Worm (Caenorhabditis elegans): ENCODE measurements around the gene irld-8.
"Not testable (repeated sequence)": the region's sequence is repeated elsewhere in the genome, so short reads cannot be mapped to it uniquely, and the experiment has no call there.

Gene irld-8

DNA sequence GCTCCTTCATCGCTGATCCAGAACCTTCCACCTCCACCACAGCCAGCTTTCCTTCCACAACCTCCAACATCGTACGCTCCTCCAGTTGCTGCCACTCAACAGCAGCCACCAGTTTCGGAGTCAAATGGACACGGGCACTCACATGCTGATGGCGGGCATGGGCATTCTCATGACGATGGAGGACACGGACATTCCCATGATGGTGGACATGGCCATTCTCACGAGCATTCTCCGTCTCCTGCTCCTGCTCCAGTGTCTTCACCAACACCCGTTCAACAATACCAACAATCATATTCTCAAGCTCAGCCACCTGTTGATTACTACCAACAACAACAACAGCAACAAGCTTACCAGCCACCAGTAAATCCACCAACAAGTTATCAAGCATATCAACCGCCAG lies 1.0 kb upstream of the irld-8 start:
- TF ChIP-seq hrde-1 (tag; optimal IDR thresholded peaks at IDR 0.05; ENCODE audit: borderline replicate concordance): no peak
- no peak for TF ChIP-seq ZK185.1 (tag; optimal IDR thresholded peaks at IDR 0.05; ENCODE audit: poor library complexity, severe bottlenecking)
- TF ChIP-seq egrh-3 (GFP tag; IDR thresholded peaks at IDR 0.05): 0 out of 2 replicates have a peak, but pooled peaks have one; percentile 13

- TF ChIP-seq efl-1 (GFP tag; optimal IDR thresholded peaks at IDR 0.05) (no peak), sdz-38 (tag; optimal IDR thresholded peaks at IDR 0.05) (no peak), die-1 (tag; optimal IDR thresholded peaks at IDR 0.05) (no peak), lir-1 (GFP tag; conservative IDR thresholded peaks at IDR 0.05) (no peak), nhr-80 (tag; optimal IDR thresholded peaks at IDR 0.05) (no peak), unc-130 (GFP tag; optimal IDR thresholded peaks at IDR 0.05) (no peak), ceh-79 (tag; optimal IDR thresholded peaks at IDR 0.05) (no peak), B0261.1 (tag; optimal IDR thresholded peaks at IDR 0.05) (no peak), ztf-28 (GFP tag; IDR thresholded peaks at IDR 0.05) (no peak), nfya-1 (tag; optimal IDR thresholded peaks at IDR 0.05; ENCODE audit: borderline replicate concordance, insufficient read depth) (no peak), F39B2.1 (GFP tag; IDR thresholded peaks at IDR 0.05) (no peak)
Observed at ce11 chrIV:8118790-8119189, 3.2 kb downstream of the irld-8 start, which contains the start of gene F42G8.8. Gene F42G8.8, plus strand, starts transcription at chrIV:8119090.

ce11 chrIV:8122349-8122748 lies 6.8 kb downstream of the irld-8 start, which contains the start of gene erp-44.3:
Gene erp-44.3, plus strand, starts transcription at chrIV:8122649.
- not testable (repeated sequence) for TF ChIP-seq D2030.7 (GFP tag; IDR thresholded peaks at IDR 0.05); ceh-40 (GFP tag; IDR thresholded peaks at IDR 0.05); T26A5.8 (tag; optimal IDR thresholded peaks at IDR 0.05)

DNA sequence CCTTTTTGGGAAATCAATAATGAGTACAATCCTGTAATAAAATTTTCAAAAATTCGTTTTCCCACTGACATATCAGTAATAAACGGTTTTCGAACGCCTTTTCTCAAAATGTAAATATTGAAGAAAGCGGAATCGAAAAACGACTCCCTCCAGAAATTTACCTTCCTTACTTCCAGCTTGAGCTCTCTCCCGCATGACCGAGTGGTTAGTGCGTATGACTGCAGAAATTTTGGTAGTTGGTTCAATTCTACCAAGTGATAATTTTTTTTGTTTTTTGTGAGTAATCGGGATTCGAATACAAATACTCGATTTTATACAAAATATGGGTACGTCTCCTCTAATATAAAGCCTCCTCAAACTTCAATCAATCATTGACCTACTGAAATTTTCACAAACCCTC lies 8.0 kb downstream of the irld-8 start:
- TF ChIP-seq rpc-1 (optimal IDR thresholded peaks at IDR 0.05): not testable (repeated sequence)
- TF ChIP-seq rpc-1 (tag; optimal IDR thresholded peaks at IDR 0.05): peak; percentile 27
- TF ChIP-seq hmg-1.2 (GFP tag; IDR thresholded peaks at IDR 0.05): peak; percentile 50
- peak; percentile 65; the same call in 1 of the 2 replicates for TF ChIP-seq lin-26 (GFP tag; IDR thresholded peaks at IDR 0.05)
- peak; percentile 46 for TF ChIP-seq B0261.1 (tag; optimal IDR thresholded peaks at IDR 0.05)
- peak; percentile 79 for TF ChIP-seq tbp1 (GFP tag; optimal IDR thresholded peaks at IDR 0.05)

DNA sequence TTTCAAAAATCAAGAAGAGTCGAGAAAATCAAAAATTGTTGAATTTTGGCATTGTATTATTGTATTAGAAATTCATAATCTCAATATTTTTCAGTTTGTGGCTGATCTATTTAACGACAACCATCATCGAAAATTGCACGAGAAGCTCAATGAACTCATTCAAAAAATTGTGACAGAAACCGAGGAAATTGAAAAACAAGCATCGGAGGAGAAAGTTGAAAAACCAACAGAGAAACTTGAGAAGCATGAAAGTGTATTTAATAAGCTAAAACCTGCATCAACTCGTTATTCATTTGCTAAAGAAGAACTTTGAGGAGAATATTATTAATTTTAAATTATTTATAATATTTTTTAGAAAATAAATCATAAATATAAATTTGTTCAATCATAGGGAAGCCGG lies 11.3 kb downstream of the irld-8 start, which contains the start of gene ceph-41:
ceph-41 (plus strand) TSS at position 301 of the 400 bp plus-strand sequence.
- TF ChIP-seq tbx-9 (tag; optimal IDR thresholded peaks at IDR 0.05; ENCODE audit: borderline replicate concordance) (no peak), unc-130 (GFP tag; optimal IDR thresholded peaks at IDR 0.05) (no peak), lin-54 (GFP tag; optimal IDR thresholded peaks at IDR 0.05) (no peak), snpc-1.3 (tag; optimal IDR thresholded peaks at IDR 0.05; ENCODE audit: insufficient read depth) (no peak), Y95B8A.8 (GFP tag; IDR thresholded peaks at IDR 0.05) (no peak), F57A8.1 (GFP tag; optimal IDR thresholded peaks at IDR 0.05) (no peak), nhr-120 (GFP tag; IDR thresholded peaks at IDR 0.05) (no peak), cebp-2 (GFP tag; IDR thresholded peaks at IDR 0.05) (no peak), hlh-12 (tag; optimal IDR thresholded peaks at IDR 0.05) (no peak), rec-8 (tag; optimal IDR thresholded peaks at IDR 0.05) (no peak)

DNA sequence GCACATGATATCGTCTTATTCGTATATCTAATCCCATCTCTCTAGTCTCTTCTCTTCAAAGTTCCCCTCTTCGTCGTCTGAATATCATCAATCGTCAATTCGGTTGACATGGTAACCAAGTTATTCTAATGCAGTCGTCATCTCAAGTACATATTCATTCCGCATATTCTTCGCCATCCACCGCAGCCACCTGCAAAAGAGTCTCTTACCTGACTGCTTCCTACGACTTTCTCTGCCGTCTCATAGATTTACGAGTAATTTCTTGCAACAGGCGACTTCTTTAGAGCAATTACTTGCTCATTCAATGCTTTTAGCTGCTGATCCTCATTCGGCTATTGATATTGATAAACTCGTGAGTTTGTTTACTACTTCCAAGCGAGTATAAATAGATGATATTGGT lies 11.9 kb downstream of the irld-8 start:
- TF ChIP-seq F39B2.1 (GFP tag; IDR thresholded peaks at IDR 0.05) (no peak), zfh-2 (GFP tag; conservative IDR thresholded peaks at IDR 0.05) (no peak), Y53F4B.3 (GFP tag; IDR thresholded peaks at IDR 0.05) (no peak), Y53G8AR.9 (GFP tag; conservative IDR thresholded peaks at IDR 0.05) (no peak), attf-3 (GFP tag; conservative IDR thresholded peaks at IDR 0.05) (no peak)
